Worm (Caenorhabditis elegans) whole organism, L4 larva: ENCODE results near the gene W08F4.12.
A peak's percentile ranks its signal among the peaks of the same experiment; 100 is the strongest.

Experiments
- F26F4.8 ChIP-seq: fragments of 200-800 bp; sonication (Bioruptor generic); conservative IDR thresholded peaks from 2 replicates; pipeline ENCODE4 v1.3.6; 2022; ENCODE audit warnings: missing genetic modification characterization, missing compliant biosample characterization
- F44E2.7 ChIP-seq: fragments of 200-800 bp; sonication (Bioruptor generic); IDR thresholded peaks from 2 replicates; pipeline ENCODE4 v2.1.2; 2022; ENCODE audit warnings: missing genetic modification characterization, missing compliant biosample characterization
- R02D3.7 ChIP-seq: fragments of 150-350 bp; sonication (generic microtip); optimal IDR thresholded peaks from 3 replicates; lab custom pipeline; 2014; ENCODE audit warnings: missing biosample characterization, missing genetic modification characterization
- T26A8.4 ChIP-seq: fragments of 200-800 bp; sonication (Bioruptor generic); IDR thresholded peaks from 2 replicates; pipeline ENCODE4 v1.3.6; 2022; ENCODE audit warnings: missing genetic modification characterization, missing compliant biosample characterization
- aha-1 ChIP-seq: fragments of 150-350 bp; peaks from one replicate; lab custom pipeline; 2014; ENCODE audit warnings: missing biosample characterization, missing genetic modification characterization
- ceh-28 ChIP-seq: fragments of 150-350 bp; optimal IDR thresholded peaks from 2 replicates; lab custom pipeline; 2014; ENCODE audit warnings: missing biosample characterization, missing genetic modification reagents, missing genetic modification characterization
- ces-1 ChIP-seq: fragments of 150-350 bp; sonication (generic microtip); optimal IDR thresholded peaks from 4 replicates; lab custom pipeline; 2014; ENCODE audit warnings: missing biosample characterization, missing genetic modification reagents, missing genetic modification characterization
- daf-12 ChIP-seq: fragments of 150-350 bp; optimal IDR thresholded peaks from 2 replicates; lab custom pipeline; 2014; ENCODE audit warnings: missing biosample characterization, missing genetic modification reagents, missing genetic modification characterization
- daf-16 ChIP-seq, 3 experiments: sonication (generic microtip); optimal IDR thresholded peaks; 2 replicates each; lab custom pipeline; 2016 to 2017; ENCODE audit warnings: missing genetic modification characterization in 3 of 3, missing genetic modification reagents in 3 of 3, mild to moderate bottlenecking in 2 of 3, missing compliant biosample characterization in 2 of 3, missing biosample characterization in 1 of 3, moderate library complexity in 1 of 3
- daf-19 ChIP-seq: fragments of 200-800 bp; sonication (Bioruptor generic); conservative IDR thresholded peaks from 2 replicates; pipeline ENCODE4 v1.3.6; 2022; ENCODE audit warnings: missing genetic modification characterization, missing compliant biosample characterization
- dmd-8 ChIP-seq: fragments of 200-800 bp; sonication (Bioruptor generic); IDR thresholded peaks from 2 replicates; pipeline ENCODE4 v1.3.6; 2022; ENCODE audit warnings: missing genetic modification characterization, missing compliant biosample characterization
- duxl-1 ChIP-seq: sonication (generic microtip); optimal IDR thresholded peaks from 2 replicates; lab custom pipeline; 2016; ENCODE audit warnings: mild to moderate bottlenecking, missing genetic modification characterization, moderate library complexity, missing compliant biosample characterization; ENCODE audit not compliant: poor library complexity
- dve-1 ChIP-seq: sonication (generic microtip); optimal IDR thresholded peaks from 2 replicates; lab custom pipeline; 2017; ENCODE audit warnings: antibody characterized with exemption, mild to moderate bottlenecking, missing genetic modification characterization, missing compliant biosample characterization; ENCODE audit not compliant: insufficient read depth
- egl-27 ChIP-seq: sonication (generic microtip); optimal IDR thresholded peaks from 3 replicates; lab custom pipeline; 2017; ENCODE audit warnings: missing biosample characterization, missing genetic modification reagents, missing genetic modification characterization
- lin-39 ChIP-seq: fragments of 150-350 bp; optimal IDR thresholded peaks from 2 replicates; lab custom pipeline; 2014; ENCODE audit warnings: missing biosample characterization, missing genetic modification reagents, missing genetic modification characterization
- lsy-2 ChIP-seq, 2 experiments: fragments of 150-350 bp in 1 of 2; sonication (generic microtip) in 1 of 2; optimal IDR thresholded peaks; 2 replicates each; lab custom pipeline; 2014 to 2017; ENCODE audit warnings: missing biosample characterization in 2 of 2, missing genetic modification characterization in 2 of 2
- mdt-29 ChIP-seq: fragments of 200-800 bp; sonication (Bioruptor generic); IDR thresholded peaks from 2 replicates; pipeline ENCODE4 v1.3.6; 2022; ENCODE audit warnings: missing genetic modification reagents, missing genetic modification characterization, missing compliant biosample characterization
- mes-2 ChIP-seq: sonication (generic microtip); optimal IDR thresholded peaks from 2 replicates; lab custom pipeline; 2016; ENCODE audit warnings: missing genotype, mild to moderate bottlenecking, missing genetic modification characterization, missing compliant biosample characterization; ENCODE audit not compliant: poor library complexity, severe bottlenecking
- nhr-10 ChIP-seq: fragments of 150-350 bp; optimal IDR thresholded peaks from 2 replicates; lab custom pipeline; 2014; ENCODE audit warnings: missing biosample characterization, missing genetic modification characterization
- nhr-102 ChIP-seq: sonication (generic microtip); optimal IDR thresholded peaks from 2 replicates; lab custom pipeline; 2016; ENCODE audit warnings: mild to moderate bottlenecking, missing genetic modification characterization, moderate library complexity, missing compliant biosample characterization
- nhr-111 ChIP-seq: fragments of 200-800 bp; sonication (Bioruptor generic); optimal IDR thresholded peaks from 2 replicates; lab custom pipeline; 2018; ENCODE audit warnings: mild to moderate bottlenecking, missing genetic modification characterization, missing compliant biosample characterization
- nhr-42 ChIP-seq: fragments of 200-800 bp; sonication (Bioruptor generic); IDR thresholded peaks from 2 replicates; pipeline ENCODE4 v1.3.6; 2022; ENCODE audit warnings: missing genetic modification characterization, missing compliant biosample characterization
- nhr-48 ChIP-seq: sonication (generic microtip); optimal IDR thresholded peaks from 2 replicates; lab custom pipeline; 2016; ENCODE audit warnings: mild to moderate bottlenecking, missing genetic modification characterization, missing compliant biosample characterization
- nhr-6 ChIP-seq: fragments of 150-350 bp; optimal IDR thresholded peaks from 2 replicates; lab custom pipeline; 2014; ENCODE audit warnings: missing biosample characterization, missing genetic modification characterization
- rbr-2 ChIP-seq: sonication (generic microtip); optimal IDR thresholded peaks from 2 replicates; lab custom pipeline; 2016; ENCODE audit warnings: missing genotype, missing genetic modification characterization, missing compliant biosample characterization
- set-16 ChIP-seq: fragments of 200-800 bp; sonication (Bioruptor generic); IDR thresholded peaks from 2 replicates; pipeline ENCODE4 v1.3.6; 2022; ENCODE audit warnings: missing genetic modification reagents, missing genetic modification characterization, missing compliant biosample characterization
- spr-1 ChIP-seq: sonication (generic microtip); optimal IDR thresholded peaks from 2 replicates; lab custom pipeline; 2016; ENCODE audit warnings: mild to moderate bottlenecking, missing genetic modification characterization, missing compliant biosample characterization
- unc-39 ChIP-seq: sonication (generic microtip); optimal IDR thresholded peaks from 2 replicates; lab custom pipeline; 2017; ENCODE audit warnings: missing biosample characterization, missing genetic modification characterization
- unc-62 ChIP-seq, 3 experiments: fragments of 150-350 bp in 1 of 3; sonication (generic microtip); optimal IDR thresholded peaks in 2 of 3; peaks in 1 of 3; 1 replicate in 1 of 3; 2 replicates in 2 of 3; lab custom pipeline; 2014 to 2017; ENCODE audit warnings: missing biosample characterization in 3 of 3, missing genetic modification characterization in 3 of 3, missing genetic modification reagents in 3 of 3, missing genotype in 1 of 3
- vab-7 ChIP-seq: fragments of 200-800 bp; sonication (Bioruptor generic); IDR thresholded peaks from 2 replicates; pipeline ENCODE4 v1.3.6; 2022; ENCODE audit warnings: missing genetic modification reagents, missing genetic modification characterization, missing compliant biosample characterization
- zag-1 ChIP-seq: fragments of 150-350 bp; optimal IDR thresholded peaks from 2 replicates; lab custom pipeline; 2014; ENCODE audit warnings: missing biosample characterization, missing genetic modification characterization
- zfp-3 ChIP-seq: fragments of 200-800 bp; sonication (Bioruptor generic); conservative IDR thresholded peaks from 2 replicates; pipeline ENCODE4 v1.3.6; 2022; ENCODE audit warnings: missing genetic modification reagents, missing genetic modification characterization, missing compliant biosample characterization
- ztf-11 ChIP-seq: fragments of 150-350 bp; optimal IDR thresholded peaks from 2 replicates; lab custom pipeline; 2014; ENCODE audit warnings: missing biosample characterization, missing genetic modification characterization
- ztf-7 ChIP-seq: fragments of 150-350 bp; optimal IDR thresholded peaks from 2 replicates; lab custom pipeline; 2014; ENCODE audit warnings: missing biosample characterization, missing genetic modification characterization

Gene W08F4.12

ce11 chrII:572010-572409 is 12.2 kb downstream of the W08F4.12 start, which contains the start of gene mlt-8:
Gene mlt-8, minus strand, starts transcription at chrII:572110.
- TF ChIP-seq dve-1 (tag; lab: Kevin White, UChicago) (no peak), set-16 (GFP tag; lab: Robert Waterston, UW) (peak; percentile 7; the same call in 1 of the 2 replicates)

DNA sequence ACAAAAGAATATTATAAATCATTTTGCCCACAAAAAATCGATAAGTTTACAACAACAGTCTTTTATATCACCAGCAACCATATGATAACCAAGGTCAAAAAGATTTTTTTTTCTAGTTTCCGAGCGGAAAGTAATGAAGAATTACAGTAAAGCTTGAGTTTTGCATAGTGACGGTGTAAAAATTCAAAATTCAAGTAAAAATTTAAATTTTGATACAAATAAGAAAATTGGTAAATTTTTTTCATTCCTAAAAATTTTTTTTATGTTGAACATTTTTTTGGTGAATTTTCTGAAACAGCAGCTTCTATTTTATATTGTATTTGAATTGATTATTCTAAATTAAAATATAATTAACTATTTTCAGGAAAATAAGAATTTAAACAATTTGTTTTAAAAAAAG is 15.4 kb downstream of the W08F4.12 start, which contains the start of gene W08F4.5:
TSS of gene W08F4.5 (minus strand) at position 101 of the 400 bp plus-strand sequence.
- TF ChIP-seq nhr-102 (tag; lab: Kevin White, UChicago) (peak; percentile 10), spr-1 (tag; lab: Kevin White, UChicago) (no peak)
- TF ChIP-seq, all 104 proteins: peak for 1

ce11 chrII:556185-556584 is 28.0 kb downstream of the W08F4.12 start, which contains the start of the genes C09E8.1 and C09E8.6:
Gene C09E8.1, plus strand, starts transcription at chrII:556485.
Gene C09E8.6, plus strand, starts transcription at chrII:556497.
- TF ChIP-seq unc-39 (tag; lab: Kevin White, UChicago) (no peak), unc-62 (GFP tag; optimal IDR thresholded peaks at IDR 0.05 in 1 of 2; lab: Kevin White, UChicago) (peak in 1 of 2 experiments; percentile 6), unc-62 (tag; optimal IDR thresholded peaks at IDR 0.05; lab: Kevin White, UChicago) (no peak)

DNA sequence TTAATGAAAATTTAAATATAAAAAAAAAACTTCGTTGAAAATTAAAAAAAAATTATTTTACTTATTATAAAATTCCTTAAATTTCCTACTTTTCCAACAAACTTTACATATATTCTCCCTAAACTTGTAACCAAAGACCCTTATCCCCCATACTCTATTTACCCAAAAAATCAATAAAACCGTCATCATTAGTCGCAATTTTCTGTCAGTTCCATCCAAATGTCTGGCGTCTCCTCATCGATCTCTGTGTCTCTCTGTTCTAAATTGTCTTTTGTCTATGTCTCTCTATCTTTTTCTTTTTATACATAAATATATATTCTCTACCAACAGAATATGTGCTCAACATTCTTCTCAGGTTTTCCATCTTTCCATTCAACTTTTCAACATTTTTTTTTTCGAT is 28.9 kb downstream of the W08F4.12 start:
- no peak for TF ChIP-seq F44E2.7
- 0 out of 2 replicates have a peak, but pooled peaks have one; percentile 8 for TF ChIP-seq T26A8.4 (GFP tag; lab: Robert Waterston, UW)
- TF ChIP-seq lsy-2 (tag; optimal IDR thresholded peaks at IDR 0.05; lab: Kevin White, UChicago), result peak in 1 of 2 experiments; percentile 25
- TF ChIP-seq nhr-10, result no peak
- TF ChIP-seq dve-1 (tag; lab: Kevin White, UChicago), result no peak
- peak; percentile 34 for TF ChIP-seq ceh-28 (tag; lab: Kevin White, UChicago)

ce11 chrII:551245-551904 is 32.8 kb downstream of the W08F4.12 start, which contains the start of gene lips-7:
Gene lips-7, plus strand, starts transcription at chrII:551854.
- TF ChIP-seq set-16 (GFP tag; lab: Robert Waterston, UW), result peak; percentile 74
- peak; percentile 20 for TF ChIP-seq aha-1 (tag; lab: Kevin White, UChicago)
- 0 out of 2 replicates have a peak, but pooled peaks have one; percentile 44 for TF ChIP-seq F26F4.8 (GFP tag; lab: Robert Waterston, UW)
- TF ChIP-seq daf-19, result no peak
- peak in 1 of 2 experiments; percentile 84 for TF ChIP-seq unc-62 (GFP tag; optimal IDR thresholded peaks at IDR 0.05 in 1 of 2; lab: Kevin White, UChicago)
- TF ChIP-seq unc-62 (tag; optimal IDR thresholded peaks at IDR 0.05; lab: Kevin White, UChicago), result no peak
- TF ChIP-seq daf-16 (GFP tag; optimal IDR thresholded peaks at IDR 0.05; lab: Kevin White, UChicago), result no peak
- TF ChIP-seq daf-16 (tag; optimal IDR thresholded peaks at IDR 0.05; lab: Kevin White, UChicago), result no peak
- no peak for TF ChIP-seq zfp-3 (GFP tag; lab: Robert Waterston, UW)
- TF ChIP-seq nhr-111 (GFP tag; lab: Kevin White, UChicago), result peak; percentile 23
- TF ChIP-seq, all 104 proteins: peak for 5

- TF ChIP-seq duxl-1 (tag; lab: Kevin White, UChicago) (no peak), unc-62 (GFP tag; optimal IDR thresholded peaks at IDR 0.05 in 1 of 2; lab: Kevin White, UChicago) (peak in 1 of 2 experiments; percentile 89), unc-62 (tag; optimal IDR thresholded peaks at IDR 0.05; lab: Kevin White, UChicago) (no peak)
These were observed 34.7 kb downstream of the W08F4.12 start for ce11 chrII:549501-549900.

DNA sequence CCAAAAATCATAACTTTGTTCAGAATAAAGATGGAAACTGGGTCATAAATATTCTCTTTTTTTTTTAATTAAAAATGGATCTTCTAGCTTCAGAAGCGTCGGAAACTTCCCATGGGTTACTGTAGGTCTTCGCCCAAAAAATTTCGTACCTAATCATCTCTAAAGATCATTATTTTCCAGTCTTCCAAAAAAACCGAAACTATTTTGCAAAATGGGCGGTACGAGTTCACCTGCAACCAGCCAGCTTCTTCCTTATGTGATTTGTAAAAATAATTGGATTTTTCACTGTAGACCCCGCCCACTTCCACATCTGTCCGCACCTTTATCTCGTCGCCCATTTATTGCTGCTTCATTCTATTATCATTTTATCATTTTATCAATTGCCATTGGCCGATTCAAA is 37.8 kb downstream of the W08F4.12 start, which contains the start of gene mlt-10:
TSS of gene mlt-10 (plus strand) at position 301 of the 400 bp plus-strand sequence.
- TF ChIP-seq nhr-6 (no peak), ztf-11 (tag; lab: Kevin White, UChicago) (no peak), ztf-7 (no peak), zag-1 (tag; lab: Kevin White, UChicago) (no peak), mes-2 (tag; lab: Kevin White, UChicago) (no peak), egl-27 (tag; lab: Kevin White, UChicago) (no peak), R02D3.7 (tag; lab: Kevin White, UChicago) (no peak), F26F4.8 (GFP tag; lab: Robert Waterston, UW) (no peak), nhr-102 (tag; lab: Kevin White, UChicago) (no peak), lin-39 (tag; lab: Kevin White, UChicago) (no peak), mdt-29 (GFP tag; lab: Robert Waterston, UW) (no peak), dmd-8 (GFP tag; lab: Robert Waterston, UW) (no peak), spr-1 (tag; lab: Kevin White, UChicago) (no peak), nhr-48 (tag; lab: Kevin White, UChicago) (no peak), vab-7 (no peak), nhr-42 (GFP tag; lab: Robert Waterston, UW) (no peak), rbr-2 (tag; lab: Kevin White, UChicago) (no peak), daf-12 (tag; lab: Kevin White, UChicago) (no peak), ces-1 (GFP tag; lab: Kevin White, UChicago) (no peak)
